Worm (Caenorhabditis elegans) whole organism, mixed stage, embryonic: ENCODE data around the gene Y54G2A.15.

Experiments used
- bed-3 ChIP-seq: fragments of 200-800 bp; sonication (Bioruptor generic); optimal IDR thresholded peaks from 3 replicates; lab custom pipeline; 2018; ENCODE audit warnings: mild to moderate bottlenecking, missing genetic modification characterization, moderate library complexity, missing compliant biosample characterization
- blmp-1 ChIP-seq: fragments of 150-350 bp; optimal IDR thresholded peaks from 2 replicates; lab custom pipeline; 2014; ENCODE audit warnings: missing biosample characterization, missing genetic modification characterization
- ceh-39 ChIP-seq: fragments of 150-350 bp; optimal IDR thresholded peaks from 2 replicates; lab custom pipeline; 2014; ENCODE audit warnings: missing biosample characterization, missing genetic modification characterization
- ceh-43 ChIP-seq: fragments of 200-800 bp; sonication (Bioruptor generic); optimal IDR thresholded peaks from 2 replicates; lab custom pipeline; 2018; ENCODE audit warnings: mild to moderate bottlenecking, missing genetic modification characterization, moderate library complexity, missing compliant biosample characterization
- ceh-83 ChIP-seq: fragments of 200-800 bp; sonication (Bioruptor generic); optimal IDR thresholded peaks from 2 replicates; lab custom pipeline; 2018; ENCODE audit warnings: mild to moderate bottlenecking, missing genetic modification characterization, missing compliant biosample characterization
- ces-1 ChIP-seq: fragments of 150-350 bp; optimal IDR thresholded peaks from 2 replicates; lab custom pipeline; 2014; ENCODE audit warnings: missing biosample characterization, missing genetic modification reagents, missing genetic modification characterization
- cnd-1 ChIP-seq: fragments of 200-800 bp; sonication (Bioruptor generic); optimal IDR thresholded peaks from 2 replicates; lab custom pipeline; 2018; ENCODE audit warnings: mild to moderate bottlenecking, missing genetic modification characterization, missing compliant biosample characterization
- drap-1 ChIP-seq: fragments of 200-800 bp; sonication (Bioruptor generic); optimal IDR thresholded peaks from 3 replicates; lab custom pipeline; 2018; ENCODE audit warnings: mild to moderate bottlenecking, missing genetic modification characterization, missing compliant biosample characterization
- elt-1 ChIP-seq: sonication (generic microtip); optimal IDR thresholded peaks from 2 replicates; lab custom pipeline; 2017; ENCODE audit warnings: missing genetic modification characterization, mild to moderate bottlenecking, missing compliant biosample characterization, antibody characterized with exemption, moderate library complexity, borderline replicate concordance; ENCODE audit not compliant: insufficient read depth
- elt-3 ChIP-seq: fragments of 150-350 bp; optimal IDR thresholded peaks from 2 replicates; lab custom pipeline; 2014; ENCODE audit warnings: missing biosample characterization, missing genetic modification characterization
- flh-1 ChIP-seq: fragments of 200-800 bp; sonication (Bioruptor generic); optimal IDR thresholded peaks from 2 replicates; lab custom pipeline; 2018; ENCODE audit warnings: mild to moderate bottlenecking, missing genetic modification characterization, moderate library complexity, missing compliant biosample characterization
- ham-2 ChIP-seq: fragments of 200-800 bp; sonication (Bioruptor generic); optimal IDR thresholded peaks from 2 replicates; lab custom pipeline; 2018; ENCODE audit warnings: mild to moderate bottlenecking, missing genetic modification characterization, missing compliant biosample characterization
- hlh-1 ChIP-seq: fragments of 150-350 bp; optimal IDR thresholded peaks from 2 replicates; lab custom pipeline; 2014; ENCODE audit warnings: missing biosample characterization, missing genetic modification reagents, missing genetic modification characterization
- lin-13 ChIP-seq: fragments of 150-350 bp; optimal IDR thresholded peaks from 2 replicates; lab custom pipeline; 2014; ENCODE audit warnings: missing biosample characterization, missing genetic modification characterization
- lin-32 ChIP-seq: fragments of 200-800 bp; sonication (Bioruptor generic); optimal IDR thresholded peaks from 2 replicates; lab custom pipeline; 2018; ENCODE audit warnings: mild to moderate bottlenecking, missing genetic modification characterization, missing compliant biosample characterization
- lsy-2 ChIP-seq: fragments of 150-350 bp; optimal IDR thresholded peaks from 2 replicates; lab custom pipeline; 2014; ENCODE audit warnings: missing biosample characterization, missing genetic modification characterization
- mab-5 ChIP-seq: fragments of 150-350 bp; optimal IDR thresholded peaks from 2 replicates; lab custom pipeline; 2014; ENCODE audit warnings: missing biosample characterization, missing genetic modification characterization
- nhr-12 ChIP-seq: fragments of 150-350 bp; optimal IDR thresholded peaks from 2 replicates; lab custom pipeline; 2014; ENCODE audit warnings: missing biosample characterization, missing genetic modification characterization
- nhr-2 ChIP-seq: fragments of 150-350 bp; optimal IDR thresholded peaks from 2 replicates; lab custom pipeline; 2014; ENCODE audit warnings: missing biosample characterization, missing genetic modification characterization
- nhr-237 ChIP-seq: fragments of 150-350 bp; optimal IDR thresholded peaks from 2 replicates; lab custom pipeline; 2014; ENCODE audit warnings: missing biosample characterization, missing genetic modification characterization
- nhr-28 ChIP-seq: fragments of 150-350 bp; optimal IDR thresholded peaks from 2 replicates; lab custom pipeline; 2014; ENCODE audit warnings: missing biosample characterization, missing genetic modification characterization
- nhr-76 ChIP-seq: sonication (generic microtip); optimal IDR thresholded peaks from 2 replicates; lab custom pipeline; 2017; ENCODE audit warnings: missing biosample characterization, missing genetic modification characterization
- pha-4 ChIP-seq: fragments of 150-350 bp; optimal IDR thresholded peaks from 2 replicates; lab custom pipeline; 2018; ENCODE audit warnings: missing biosample characterization, missing genetic modification reagents, missing genetic modification characterization
- sem-2 ChIP-seq: fragments of 200-800 bp; sonication (Bioruptor generic); optimal IDR thresholded peaks from 2 replicates; lab custom pipeline; 2018; ENCODE audit warnings: mild to moderate bottlenecking, missing genetic modification characterization, missing compliant biosample characterization
- snpc-4 ChIP-seq: fragments of 150-350 bp; optimal IDR thresholded peaks from 2 replicates; lab custom pipeline; 2014; ENCODE audit warnings: missing biosample characterization, missing genetic modification characterization
- sptf-1 ChIP-seq: sonication (generic microtip); optimal IDR thresholded peaks from 2 replicates; lab custom pipeline; 2017; ENCODE audit warnings: mild to moderate bottlenecking, missing genetic modification characterization, moderate library complexity, missing compliant biosample characterization
- tbx-8 ChIP-seq: fragments of 200-800 bp; sonication (Bioruptor generic); optimal IDR thresholded peaks from 2 replicates; lab custom pipeline; 2018; ENCODE audit warnings: mild to moderate bottlenecking, missing genetic modification characterization, moderate library complexity, missing compliant biosample characterization
- unc-39 ChIP-seq: fragments of 150-350 bp; optimal IDR thresholded peaks from 2 replicates; lab custom pipeline; 2014; ENCODE audit warnings: missing biosample characterization, missing genetic modification characterization
- zip-8 ChIP-seq: fragments of 150-350 bp; optimal IDR thresholded peaks from 2 replicates; lab custom pipeline; 2014; ENCODE audit warnings: missing biosample characterization, missing genetic modification characterization
- ztf-11 ChIP-seq: fragments of 150-350 bp; optimal IDR thresholded peaks from 2 replicates; lab custom pipeline; 2014; ENCODE audit warnings: missing biosample characterization, missing genetic modification characterization

Gene Y54G2A.15

ce11 chrIV:2838308-2838707 lies 5.5 kb downstream of the Y54G2A.15 start, which contains the start of gene Y54G2A.7:
Gene Y54G2A.7 (plus strand): TSS chrIV:2838608.
- TF ChIP-seq unc-39 (no peak), nhr-76 (tag; lab: Kevin White, UChicago) (no peak), nhr-237 (tag; lab: Kevin White, UChicago) (no peak), nhr-2 (tag; lab: Kevin White, UChicago) (no peak), lin-13 (tag; lab: Kevin White, UChicago) (no peak), nhr-12 (tag; lab: Kevin White, UChicago) (no peak), drap-1 (no peak), snpc-4 (tag; lab: Kevin White, UChicago) (no peak), ham-2 (no peak), ztf-11 (tag; lab: Kevin White, UChicago) (no peak), ceh-39 (tag; lab: Kevin White, UChicago) (no peak), tbx-8 (no peak), lsy-2 (no peak), flh-1 (no peak), sptf-1 (tag; lab: Kevin White, UChicago) (no peak), sem-2 (no peak)

DNA sequence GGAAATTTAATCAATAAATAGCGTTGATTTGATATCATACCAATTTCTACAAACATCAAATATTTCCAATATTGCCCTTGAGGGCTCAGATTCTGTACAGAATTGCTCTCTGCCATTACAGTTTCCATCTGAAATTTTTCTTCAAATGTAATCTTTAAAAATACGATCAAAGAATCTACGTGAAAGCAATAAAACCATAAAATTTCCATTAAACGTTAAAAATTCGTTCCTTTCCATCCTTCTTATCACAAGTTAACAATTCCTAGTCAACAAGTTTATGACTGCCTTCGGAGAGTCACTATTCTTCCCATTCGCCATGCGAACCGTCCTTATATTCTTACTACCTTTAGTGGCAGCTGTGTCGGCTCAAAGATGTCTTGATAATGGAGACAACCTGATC lies 8.4 kb downstream of the Y54G2A.15 start, which contains the start of gene clec-82:
Gene clec-82, plus strand, starts transcription at position 301 of the 400 bp plus-strand sequence.
- no peak for TF ChIP-seq nhr-28 (tag; lab: Kevin White, UChicago)
- no peak for TF ChIP-seq blmp-1 (tag; lab: Kevin White, UChicago)
- TF ChIP-seq ces-1 (GFP tag; lab: Kevin White, UChicago) = no peak
- TF ChIP-seq ztf-11 (tag; lab: Kevin White, UChicago) = no peak
- TF ChIP-seq ceh-83 (GFP tag; lab: Kevin White, UChicago) = no peak
- TF ChIP-seq nhr-76 (tag; lab: Kevin White, UChicago) = no peak
- TF ChIP-seq mab-5 (tag; lab: Kevin White, UChicago) = no peak
- TF ChIP-seq ceh-43 = no peak
- no peak for TF ChIP-seq ham-2
- TF ChIP-seq elt-1 (tag; lab: Kevin White, UChicago) = no peak

DNA sequence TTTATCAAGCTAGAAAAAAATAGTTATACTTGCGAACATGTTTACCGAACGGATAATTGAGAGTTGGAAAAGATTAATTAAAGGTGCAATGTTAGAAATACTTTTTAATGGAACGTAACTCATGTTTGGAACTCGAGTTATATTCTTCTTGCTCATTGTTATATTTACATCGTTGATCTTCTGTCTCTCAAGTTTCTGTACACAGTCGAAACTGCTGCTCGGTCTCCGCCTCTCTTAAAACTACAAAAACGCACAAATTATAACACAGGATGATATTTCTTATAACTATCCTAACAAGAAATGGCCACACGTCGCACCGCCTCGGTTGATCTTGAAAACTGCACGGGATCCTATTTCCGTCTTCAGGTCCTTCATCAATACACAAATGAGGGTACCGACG lies 9.3 kb downstream of the Y54G2A.15 start, which contains the start of gene pudl-2:
Gene pudl-2, plus strand, starts transcription at position 301 of the 400 bp plus-strand sequence.
- no peak for TF ChIP-seq snpc-4 (tag; lab: Kevin White, UChicago)
- TF ChIP-seq elt-3 (tag; lab: Kevin White, UChicago) = no peak
- TF ChIP-seq tbx-8 = no peak
- no peak for TF ChIP-seq zip-8 (tag; lab: Kevin White, UChicago)
- no peak for TF ChIP-seq mab-5 (tag; lab: Kevin White, UChicago)
- TF ChIP-seq, all 35 proteins: peak for 0

DNA sequence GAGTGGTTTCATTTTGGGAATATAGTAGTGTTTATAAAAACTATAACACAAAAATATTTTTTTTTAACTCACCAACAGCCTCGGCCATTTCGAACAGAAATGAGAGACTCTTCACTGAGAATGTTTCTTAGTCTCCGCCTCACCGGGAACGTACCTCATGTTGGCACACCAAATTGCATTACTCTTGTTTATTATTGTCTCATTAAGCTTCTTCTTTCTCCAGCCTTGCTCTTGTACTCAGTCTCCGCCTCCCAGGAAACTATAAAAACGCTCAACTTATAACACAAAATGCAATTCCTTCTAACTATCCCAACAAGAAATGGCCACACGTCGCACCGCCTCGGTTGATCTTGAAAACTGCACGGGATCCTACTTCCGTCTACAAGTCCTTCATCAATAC lies 11.2 kb downstream of the Y54G2A.15 start, which contains the start of the genes Y54G2A.48 and pudl-1:
Gene Y54G2A.48, minus strand, starts transcription at position 101 of the 400 bp plus-strand sequence.
Gene pudl-1, plus strand, starts transcription at position 320 of the 400 bp plus-strand sequence.
- no peak for TF ChIP-seq zip-8 (tag; lab: Kevin White, UChicago)
- TF ChIP-seq mab-5 (tag; lab: Kevin White, UChicago) = no peak
- no peak for TF ChIP-seq unc-39
- TF ChIP-seq nhr-2 (tag; lab: Kevin White, UChicago) = no peak

DNA sequence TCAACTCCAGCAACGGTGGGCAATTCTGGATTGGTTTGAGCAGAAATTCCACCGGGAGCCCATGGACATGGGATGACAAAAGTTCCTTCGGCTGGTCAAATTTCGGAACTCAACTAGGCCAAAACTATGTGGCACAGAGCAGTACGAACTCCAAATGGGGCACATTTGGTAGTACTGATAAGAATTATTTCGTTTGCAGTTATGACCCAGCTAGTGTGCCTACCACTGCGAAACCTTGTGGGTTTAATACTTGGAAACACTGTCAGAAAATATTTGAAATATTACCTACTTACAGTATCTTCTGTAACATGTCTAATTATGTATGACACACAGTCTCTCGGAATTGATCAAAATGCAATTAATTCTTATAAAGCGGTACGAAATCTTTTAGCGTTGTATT lies 17.4 kb downstream of the Y54G2A.15 start:
- TF ChIP-seq sptf-1 (tag; lab: Kevin White, UChicago) (no peak), lin-32 (GFP tag; lab: Kevin White, UChicago) (no peak), ceh-39 (tag; lab: Kevin White, UChicago) (no peak), elt-1 (tag; lab: Kevin White, UChicago) (no peak), ceh-43 (no peak), hlh-1 (tag; lab: Kevin White, UChicago) (no peak), flh-1 (no peak), bed-3 (GFP tag; lab: Kevin White, UChicago) (no peak), snpc-4 (tag; lab: Kevin White, UChicago) (no peak), cnd-1 (no peak), pha-4 (no peak), blmp-1 (tag; lab: Kevin White, UChicago) (no peak), drap-1 (no peak)
